Worm (Caenorhabditis elegans): ENCODE data around the gene F08F8.10.

The F08F8.10 gene

DNA sequence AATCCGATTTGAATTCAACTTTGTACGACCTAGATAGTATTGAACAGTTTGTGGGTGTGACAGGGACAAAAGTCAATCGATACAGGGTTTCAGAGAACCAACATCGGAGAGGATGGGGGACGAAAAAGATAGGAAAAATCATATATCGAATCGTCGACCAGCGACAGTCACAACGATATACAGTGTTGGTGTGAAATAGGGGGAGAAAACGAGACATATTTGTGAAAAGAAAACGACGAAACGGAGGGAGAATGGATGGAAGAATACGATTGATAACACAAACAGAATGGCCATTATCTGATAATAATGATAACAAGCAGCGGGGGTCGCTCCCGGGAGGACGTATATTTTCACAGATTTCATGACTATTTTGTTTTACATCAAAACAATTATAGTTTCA, 18.2 kb upstream of the F08F8.10 start:
- TF ChIP-seq ama-1 (optimal IDR thresholded peaks at IDR 0.05) (peak; percentile 55), ama-1 (GFP tag; optimal IDR thresholded peaks at IDR 0.05) (no peak), Y95B8A.8 (GFP tag; IDR thresholded peaks at IDR 0.05) (no peak), nhr-80 (tag; optimal IDR thresholded peaks at IDR 0.05) (peak; percentile 77), hlh-12 (tag; optimal IDR thresholded peaks at IDR 0.05) (no peak)

DNA sequence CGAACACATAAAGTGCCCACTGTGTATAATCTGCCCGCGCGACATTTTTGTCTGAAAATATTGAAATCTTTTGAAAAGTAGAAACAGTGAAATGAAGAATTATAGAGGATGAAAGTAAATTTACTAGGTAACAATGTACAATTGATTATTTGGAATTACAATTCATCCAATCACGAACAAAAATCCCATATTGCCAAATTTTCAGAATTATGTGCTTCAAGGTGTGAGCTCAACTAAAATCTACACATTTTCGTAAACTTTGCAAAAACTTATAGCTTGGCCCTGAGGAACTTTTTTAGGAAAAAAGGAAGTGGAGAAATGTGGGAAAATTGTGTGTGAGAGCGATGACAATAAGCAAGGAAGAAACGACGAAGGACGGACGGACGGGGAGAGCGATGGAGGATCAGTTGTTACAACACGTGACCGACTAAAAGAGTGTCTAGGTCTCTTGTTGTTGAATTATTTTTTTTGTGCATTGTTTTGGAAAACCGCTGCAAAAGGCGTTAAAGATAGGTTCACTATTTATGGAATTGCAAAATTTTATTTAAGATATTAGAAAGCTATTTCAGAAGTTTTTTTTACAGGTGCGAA, 17.6 kb upstream of the F08F8.10 start, which contains the start of gene mml-1:
mml-1 (minus strand) TSS at position 51 of the 591 bp plus-strand sequence.
- TF ChIP-seq ama-1 (optimal IDR thresholded peaks at IDR 0.05) (peak; percentile 50), ama-1 (GFP tag; optimal IDR thresholded peaks at IDR 0.05) (no peak), madf-8 (GFP tag; conservative IDR thresholded peaks at IDR 0.05) (no peak), pha-4 (tag; optimal IDR thresholded peaks at IDR 0.05) (no peak), nfyb-1 (GFP tag; IDR thresholded peaks at IDR 0.05) (no peak), gei-17 (GFP tag; optimal IDR thresholded peaks at IDR 0.05) (no peak), K11D2.4 (GFP tag; IDR thresholded peaks at IDR 0.05) (no peak), unc-130 (GFP tag; optimal IDR thresholded peaks at IDR 0.05) (no peak), pbrm-1 (GFP tag; IDR thresholded peaks at IDR 0.05) (0 out of 2 replicates have a peak, but pooled peaks have one; percentile 6), tbp1 (GFP tag; optimal IDR thresholded peaks at IDR 0.05) (peak; percentile 6), ztf-18 (tag; optimal IDR thresholded peaks at IDR 0.05) (no peak), cebp-1 (GFP tag; IDR thresholded peaks at IDR 0.05) (no peak), cebp-1 (tag; optimal IDR thresholded peaks at IDR 0.05) (no peak), efl-1 (GFP tag; optimal IDR thresholded peaks at IDR 0.05) (no peak)

DNA sequence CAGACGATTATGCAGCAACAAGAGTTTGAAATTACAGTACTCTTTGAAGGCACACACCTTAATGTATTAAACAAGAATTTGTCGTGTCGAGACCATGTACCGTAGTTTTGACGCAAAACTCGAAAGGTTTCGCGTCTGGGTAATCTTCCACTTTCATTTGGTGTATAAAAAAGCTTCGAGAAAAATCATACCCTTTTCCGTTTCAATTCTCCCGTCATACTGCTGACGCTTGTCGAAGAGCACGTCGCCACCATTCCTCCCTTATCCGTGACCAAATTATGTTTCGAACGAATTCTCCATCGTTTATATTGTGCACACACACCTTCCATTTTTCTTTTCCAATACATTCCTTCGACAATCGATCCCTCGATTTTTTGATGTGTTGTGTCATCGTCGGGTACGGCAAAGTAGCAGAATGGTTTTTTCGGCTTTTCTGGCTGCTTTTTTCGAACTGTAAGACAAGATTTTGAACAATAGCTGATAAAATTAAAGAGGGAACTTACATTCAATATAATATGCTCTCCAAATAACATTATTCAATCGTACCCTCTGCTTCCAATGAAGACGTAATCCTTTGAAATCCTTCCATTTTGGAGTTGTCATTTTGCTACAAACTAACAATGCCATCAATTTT, 16.7 kb upstream of the F08F8.10 start:
- TF ChIP-seq ceh-40 (GFP tag; IDR thresholded peaks at IDR 0.05) (no peak), pha-4 (tag; optimal IDR thresholded peaks at IDR 0.05) (no peak), B0035.1 (tag; optimal IDR thresholded peaks at IDR 0.05) (no peak), atf-7 (tag; optimal IDR thresholded peaks at IDR 0.05) (no peak), Y79H2A.3 (GFP tag; conservative IDR thresholded peaks at IDR 0.05) (no peak), him-1 (tag; optimal IDR thresholded peaks at IDR 0.05) (no peak), F55B11.4 (tag; optimal IDR thresholded peaks at IDR 0.05; ENCODE audit: borderline replicate concordance, insufficient read depth) (no peak), ztf-18 (tag; optimal IDR thresholded peaks at IDR 0.05) (no peak), repo-1 (tag; optimal IDR thresholded peaks at IDR 0.05) (no peak), Y53G8AR.9 (GFP tag; conservative IDR thresholded peaks at IDR 0.05) (no peak), dpl-1 (GFP tag; optimal IDR thresholded peaks at IDR 0.05) (no peak), nhr-120 (GFP tag; IDR thresholded peaks at IDR 0.05) (no peak), ztf-3 (GFP tag; optimal IDR thresholded peaks at IDR 0.05) (no peak), K12H6.12 (tag; optimal IDR thresholded peaks at IDR 0.05) (no peak), nfya-1 (tag; optimal IDR thresholded peaks at IDR 0.05; ENCODE audit: borderline replicate concordance, insufficient read depth) (no peak), somi-1 (GFP tag; optimal IDR thresholded peaks at IDR 0.05) (no peak), sdz-38 (tag; optimal IDR thresholded peaks at IDR 0.05) (no peak)

DNA sequence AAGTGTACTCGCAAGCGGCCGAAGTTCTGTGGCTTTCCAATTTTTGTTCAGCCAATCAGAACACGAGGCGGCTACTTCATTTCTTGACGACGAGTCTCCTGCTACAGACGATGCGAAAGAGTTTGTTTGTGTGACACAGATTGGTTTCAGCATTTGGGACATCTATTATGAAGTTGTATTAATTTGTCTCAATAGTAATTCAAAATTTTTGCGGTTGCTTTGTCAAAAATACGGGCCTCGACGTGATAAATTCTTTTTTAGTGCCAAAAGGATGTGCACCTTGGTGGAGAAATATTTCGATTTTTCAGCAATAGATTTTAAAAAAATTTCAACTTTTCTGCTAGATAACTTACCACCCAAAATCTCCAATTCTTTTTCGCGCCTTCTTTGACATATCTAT, 13.4 kb upstream of the F08F8.10 start:
- TF ChIP-seq ccch-3 (GFP tag; optimal IDR thresholded peaks at IDR 0.05) (no peak), tbp1 (GFP tag; optimal IDR thresholded peaks at IDR 0.05) (peak; percentile 25), zfh-2 (GFP tag; conservative IDR thresholded peaks at IDR 0.05) (no peak)
